Worm (Caenorhabditis elegans) whole organism, L1 larva: ENCODE data around the gene pycr-1.
A peak's percentile ranks its signal among the peaks of the same experiment; 100 is the strongest.

ENCODE experiments used
- C04F5.9 ChIP-seq: sonication (generic microtip); optimal IDR thresholded peaks from 2 replicates; lab custom pipeline; 2016; ENCODE audit warnings: missing genetic modification characterization, missing compliant biosample characterization
- C16A3.4 ChIP-seq: fragments of 150-350 bp; optimal IDR thresholded peaks from 2 replicates; lab custom pipeline; 2014; ENCODE audit warnings: missing biosample characterization, missing genetic modification characterization
- C34B4.2 ChIP-seq: sonication (generic microtip); optimal IDR thresholded peaks from 2 replicates; lab custom pipeline; 2017; ENCODE audit warnings: mild to moderate bottlenecking, missing genetic modification characterization, missing compliant biosample characterization
- Y116A8C.19 ChIP-seq: sonication (generic microtip); optimal IDR thresholded peaks from 2 replicates; lab custom pipeline; 2016; ENCODE audit warnings: missing compliant biosample characterization, missing genetic modification characterization, borderline replicate concordance
- alr-1 ChIP-seq: fragments of 200-800 bp; sonication (Bioruptor generic); optimal IDR thresholded peaks from 2 replicates; lab custom pipeline; 2018; ENCODE audit warnings: borderline replicate concordance, mild to moderate bottlenecking, missing genetic modification characterization, missing compliant biosample characterization
- aly-2 ChIP-seq: fragments of 150-350 bp; optimal IDR thresholded peaks from 2 replicates; lab custom pipeline; 2014; ENCODE audit warnings: missing biosample characterization, missing genetic modification characterization
- blmp-1 ChIP-seq: fragments of 150-350 bp; optimal IDR thresholded peaks from 2 replicates; lab custom pipeline; 2014; ENCODE audit warnings: missing biosample characterization, missing genetic modification characterization
- ceh-63 ChIP-seq: fragments of 200-800 bp; sonication (Bioruptor generic); optimal IDR thresholded peaks from 2 replicates; lab custom pipeline; 2018; ENCODE audit warnings: mild to moderate bottlenecking, missing genetic modification characterization, missing compliant biosample characterization
- ceh-8 ChIP-seq: fragments of 200-800 bp; sonication (Bioruptor generic); optimal IDR thresholded peaks from 2 replicates; lab custom pipeline; 2018; ENCODE audit warnings: mild to moderate bottlenecking, missing genetic modification characterization, moderate library complexity, missing compliant biosample characterization
- ceh-82 ChIP-seq, 3 experiments: fragments of 150-350 bp in 1 of 3; sonication (generic microtip) in 2 of 3; optimal IDR thresholded peaks; 2 replicates each; lab custom pipeline; 2014 to 2017; ENCODE audit warnings: missing biosample characterization in 3 of 3, missing genetic modification characterization in 3 of 3
- ceh-90 ChIP-seq: sonication (generic microtip); optimal IDR thresholded peaks from 2 replicates; lab custom pipeline; 2016; ENCODE audit warnings: missing genetic modification characterization, missing compliant biosample characterization
- efl-1 ChIP-seq, 4 experiments: fragments of 150-350 bp; optimal IDR thresholded peaks in 3 of 4; peaks in 1 of 4; 1 replicate in 1 of 4; 2 replicates in 3 of 4; lab custom pipeline; 2014; ENCODE audit warnings: missing biosample characterization in 2 of 4, missing genetic modification characterization in 2 of 4, missing genetic modification reagents in 2 of 4
- efl-3 ChIP-seq: fragments of 200-800 bp; sonication (Bioruptor generic); optimal IDR thresholded peaks from 2 replicates; lab custom pipeline; 2018; ENCODE audit warnings: mild to moderate bottlenecking, missing genetic modification characterization, missing compliant biosample characterization
- egl-13 ChIP-seq: sonication (generic microtip); optimal IDR thresholded peaks from 2 replicates; lab custom pipeline; 2016; ENCODE audit warnings: missing genotype, missing genetic modification reagents, missing genetic modification characterization, missing compliant biosample characterization
- egl-27 ChIP-seq, 2 experiments: fragments of 150-350 bp in 1 of 2; sonication (generic microtip); optimal IDR thresholded peaks; 3 replicates each; lab custom pipeline; 2017 to 2018; ENCODE audit warnings: missing biosample characterization in 2 of 2, missing genetic modification characterization in 2 of 2, missing genetic modification reagents in 2 of 2
- elt-2 ChIP-seq: sonication (generic microtip); optimal IDR thresholded peaks from 2 replicates; lab custom pipeline; 2016; ENCODE audit warnings: missing genetic modification characterization, mild to moderate bottlenecking, inconsistent platforms, missing compliant biosample characterization, missing genetic modification reagents
- elt-3 ChIP-seq, 6 experiments: fragments of 150-350 bp in 1 of 6; sonication (generic microtip); optimal IDR thresholded peaks; 2 replicates each; lab custom pipeline; 2017 to 2018; ENCODE audit warnings: missing biosample characterization in 6 of 6, missing genetic modification characterization in 6 of 6, inconsistent platforms in 1 of 6
- ets-5 ChIP-seq: fragments of 200-800 bp; sonication (Bioruptor generic); IDR thresholded peaks from 2 replicates; pipeline ENCODE4 v1.3.6; 2022; ENCODE audit warnings: missing genetic modification characterization, missing compliant biosample characterization
- fos-1 ChIP-seq: fragments of 150-350 bp; optimal IDR thresholded peaks from 2 replicates; lab custom pipeline; 2014; ENCODE audit warnings: missing biosample characterization, missing genetic modification characterization
- hlh-4 ChIP-seq: sonication (generic microtip); optimal IDR thresholded peaks from 2 replicates; lab custom pipeline; 2016; ENCODE audit warnings: mild to moderate bottlenecking, missing genetic modification characterization, missing compliant biosample characterization
- isw-1 ChIP-seq: fragments of 200-800 bp; sonication (Bioruptor generic); IDR thresholded peaks from 2 replicates; pipeline ENCODE4 v1.3.6; 2022; ENCODE audit warnings: missing genetic modification characterization, missing compliant biosample characterization
- lin-35 ChIP-seq, 2 experiments: fragments of 150-350 bp; optimal IDR thresholded peaks; 2 replicates each; lab custom pipeline; 2014; ENCODE audit warnings: missing biosample characterization in 2 of 2, missing genetic modification characterization in 2 of 2, missing genetic modification reagents in 2 of 2
- lir-3 ChIP-seq: sonication (generic microtip); optimal IDR thresholded peaks from 2 replicates; lab custom pipeline; 2016; ENCODE audit warnings: mild to moderate bottlenecking, missing genetic modification characterization, moderate library complexity, missing compliant biosample characterization; ENCODE audit not compliant: poor library complexity
- mef-2 ChIP-seq: fragments of 150-350 bp; optimal IDR thresholded peaks from 2 replicates; lab custom pipeline; 2014; ENCODE audit warnings: missing biosample characterization, missing genetic modification characterization
- nhr-20 ChIP-seq: sonication (generic microtip); optimal IDR thresholded peaks from 2 replicates; lab custom pipeline; 2016; ENCODE audit warnings: mild to moderate bottlenecking, missing genetic modification characterization, missing compliant biosample characterization
- nhr-28 ChIP-seq: fragments of 150-350 bp; optimal IDR thresholded peaks from 2 replicates; lab custom pipeline; 2014; ENCODE audit warnings: missing biosample characterization, missing genetic modification characterization
- nhr-71 ChIP-seq: sonication (generic microtip); optimal IDR thresholded peaks from 2 replicates; lab custom pipeline; 2016; ENCODE audit warnings: mild to moderate bottlenecking, missing genetic modification characterization, moderate library complexity, missing compliant biosample characterization
- nhr-76 ChIP-seq: sonication (generic microtip); optimal IDR thresholded peaks from 2 replicates; lab custom pipeline; 2017; ENCODE audit warnings: missing biosample characterization, missing genetic modification characterization
- nhr-77 ChIP-seq: fragments of 150-350 bp; optimal IDR thresholded peaks from 2 replicates; lab custom pipeline; 2014; ENCODE audit warnings: missing biosample characterization, missing genetic modification characterization
- nhr-84 ChIP-seq: sonication (generic microtip); optimal IDR thresholded peaks from 2 replicates; lab custom pipeline; 2017; ENCODE audit warnings: missing biosample characterization, missing genetic modification characterization
- pax-3 ChIP-seq: fragments of 200-800 bp; sonication (Bioruptor generic); optimal IDR thresholded peaks from 2 replicates; lab custom pipeline; 2018; ENCODE audit warnings: mild to moderate bottlenecking, missing genetic modification characterization, moderate library complexity, missing compliant biosample characterization
- rnt-1 ChIP-seq: sonication (generic microtip); optimal IDR thresholded peaks from 2 replicates; lab custom pipeline; 2016; ENCODE audit warnings: mild to moderate bottlenecking, missing genetic modification characterization, moderate library complexity, missing compliant biosample characterization
- snpc-4 ChIP-seq: fragments of 150-350 bp; optimal IDR thresholded peaks from 2 replicates; lab custom pipeline; 2014; ENCODE audit warnings: missing biosample characterization, missing genetic modification characterization
- snu-23 ChIP-seq: sonication (generic microtip); optimal IDR thresholded peaks from 2 replicates; lab custom pipeline; 2016; ENCODE audit warnings: missing genetic modification characterization, missing compliant biosample characterization
- sox-4 ChIP-seq: sonication (generic microtip); optimal IDR thresholded peaks from 2 replicates; lab custom pipeline; 2016; ENCODE audit warnings: missing genetic modification characterization, missing compliant biosample characterization
- swsn-7 ChIP-seq: sonication (generic microtip); optimal IDR thresholded peaks from 2 replicates; lab custom pipeline; 2016; ENCODE audit warnings: missing genetic modification characterization, missing compliant biosample characterization
- tlp-1 ChIP-seq: fragments of 150-350 bp; optimal IDR thresholded peaks from 2 replicates; lab custom pipeline; 2014; ENCODE audit warnings: missing biosample characterization, missing genetic modification characterization
- unc-130 ChIP-seq: fragments of 150-350 bp; optimal IDR thresholded peaks from 2 replicates; lab custom pipeline; 2017; ENCODE audit warnings: missing biosample characterization, missing genetic modification characterization, inconsistent platforms
- unc-30 ChIP-seq: sonication (generic microtip); optimal IDR thresholded peaks from 2 replicates; lab custom pipeline; 2017; ENCODE audit warnings: missing biosample characterization, missing genetic modification characterization
- unc-62 ChIP-seq: fragments of 150-350 bp; optimal IDR thresholded peaks from 2 replicates; lab custom pipeline; 2014; ENCODE audit warnings: missing biosample characterization, missing genetic modification reagents, missing genetic modification characterization
- ztf-4 ChIP-seq: fragments of 150-350 bp; optimal IDR thresholded peaks from 2 replicates; lab custom pipeline; 2014; ENCODE audit warnings: missing biosample characterization, missing genetic modification characterization

The pycr-1 gene

ce11 chrX:12106004-12106403 lies 40.6 kb upstream of the pycr-1 start (continued):
- no peak for TF ChIP-seq hlh-4 (tag; lab: Kevin White, UChicago)
- no peak for TF ChIP-seq blmp-1
- TF ChIP-seq pax-3 (tag; lab: Kevin White, UChicago): peak; percentile 34
- TF ChIP-seq egl-13 (tag; lab: Kevin White, UChicago): peak; percentile 83
- peak; percentile 58 for TF ChIP-seq C16A3.4 (tag; lab: Kevin White, UChicago)
- peak; percentile 84 for TF ChIP-seq rnt-1 (tag; lab: Kevin White, UChicago)
- TF ChIP-seq ceh-63 (GFP tag; lab: Kevin White, UChicago): no peak
- TF ChIP-seq Y116A8C.19: no peak
- no peak for TF ChIP-seq C34B4.2 (tag; lab: Kevin White, UChicago)
- peak; percentile 52 for TF ChIP-seq fos-1 (tag; lab: Kevin White, UChicago)
- no peak for TF ChIP-seq nhr-76
- TF ChIP-seq alr-1 (tag; lab: Kevin White, UChicago): no peak
- TF ChIP-seq sox-4 (tag; lab: Kevin White, UChicago): peak; percentile 63
- peak; percentile 33 for TF ChIP-seq isw-1 (GFP tag; lab: Robert Waterston, UW)
- no peak for TF ChIP-seq egl-27 (tag; optimal IDR thresholded peaks at IDR 0.05; lab: Kevin White, UChicago)
- TF ChIP-seq elt-3 (tag; optimal IDR thresholded peaks at IDR 0.05; lab: Kevin White, UChicago): peak in 2 of 6 experiments; percentile 19 to 52
- TF ChIP-seq ets-5: no peak
- peak; percentile 38 for TF ChIP-seq aly-2 (tag; lab: Kevin White, UChicago)
- no peak for TF ChIP-seq mef-2
- TF ChIP-seq lin-35 (GFP tag; optimal IDR thresholded peaks at IDR 0.05; lab: Kevin White, UChicago): peak in 1 of 2 experiments; percentile 42
- TF ChIP-seq ceh-90 (tag; lab: Kevin White, UChicago): no peak
- TF ChIP-seq nhr-84 (tag; lab: Kevin White, UChicago): no peak
- TF ChIP-seq snu-23 (GFP tag; lab: Kevin White, UChicago): peak; percentile 90
- TF ChIP-seq snpc-4 (tag; lab: Kevin White, UChicago): no peak
- peak; percentile 33 for TF ChIP-seq ztf-4
- TF ChIP-seq nhr-20 (tag; lab: Kevin White, UChicago): peak; percentile 82
- TF ChIP-seq ceh-8 (GFP tag; lab: Kevin White, UChicago): peak; percentile 79
- peak; percentile 60 for TF ChIP-seq lir-3 (tag; lab: Kevin White, UChicago)
- TF ChIP-seq ceh-82 (tag; optimal IDR thresholded peaks at IDR 0.05; lab: Kevin White, UChicago): peak; percentile 74 to 80 (median 78)
- no peak for TF ChIP-seq tlp-1
- peak; percentile 35 for TF ChIP-seq C04F5.9 (tag; lab: Kevin White, UChicago)
- no peak for TF ChIP-seq unc-30 (tag; lab: Kevin White, UChicago)
- peak; percentile 39 to 40 for TF ChIP-seq efl-1 (optimal IDR thresholded peaks at IDR 0.05; lab: Kevin White, UChicago)
- TF ChIP-seq efl-1 (GFP tag; optimal IDR thresholded peaks at IDR 0.05 in 1 of 2; lab: Kevin White, UChicago): peak; percentile 11 to 93
- peak; percentile 85 for TF ChIP-seq swsn-7
- TF ChIP-seq nhr-28 (tag; lab: Kevin White, UChicago): no peak
- TF ChIP-seq nhr-77: peak; percentile 58
- TF ChIP-seq elt-2: peak; percentile 38
- peak; percentile 34 for TF ChIP-seq efl-3 (GFP tag; lab: Kevin White, UChicago)

ce11 chrX:12108517-12109216 lies 38.0 kb upstream of the pycr-1 start, which contains the start of the genes W03G11.2 and lgc-13:
W03G11.2 (minus strand) TSS chrX:12108617.
lgc-13 (plus strand) TSS chrX:12109166.
- no peak for TF ChIP-seq nhr-71 (tag; lab: Kevin White, UChicago)
- TF ChIP-seq unc-62: no peak
- no peak for TF ChIP-seq unc-130 (tag; lab: Kevin White, UChicago)
